Worm (Caenorhabditis elegans): ENCODE data around the gene ptp-1.

The ptp-1 gene

DNA sequence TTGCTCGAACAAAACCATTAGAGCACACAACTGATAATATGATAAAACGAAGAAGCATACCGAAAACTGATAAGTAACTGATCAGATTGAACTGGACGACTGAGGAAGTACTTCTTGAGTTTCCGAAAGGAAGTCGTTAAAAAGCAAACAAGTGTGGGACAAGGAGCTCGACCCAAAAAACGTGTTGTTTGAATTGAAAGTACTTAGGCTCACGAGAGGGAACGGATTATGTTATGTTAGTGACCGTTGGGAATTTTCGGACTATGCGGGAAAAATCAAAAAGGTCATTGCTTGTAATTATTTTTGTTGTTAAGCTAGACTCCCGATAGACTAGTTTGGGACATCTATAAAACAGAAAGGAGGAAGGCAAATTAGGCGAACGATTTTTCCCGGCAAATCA is 8.9 kb upstream of the ptp-1 start, which contains the start of gene C48D5.3:
TSS of gene C48D5.3 (minus strand) at position 101 of the 400 bp plus-strand sequence.
- TF ChIP-seq unc-62 (GFP tag; optimal IDR thresholded peaks at IDR 0.05): no peak

ce11 chrIII:3583341-3583740 is 7.2 kb upstream of the ptp-1 start:
- TF ChIP-seq unc-62 (GFP tag; optimal IDR thresholded peaks at IDR 0.05): no peak

DNA sequence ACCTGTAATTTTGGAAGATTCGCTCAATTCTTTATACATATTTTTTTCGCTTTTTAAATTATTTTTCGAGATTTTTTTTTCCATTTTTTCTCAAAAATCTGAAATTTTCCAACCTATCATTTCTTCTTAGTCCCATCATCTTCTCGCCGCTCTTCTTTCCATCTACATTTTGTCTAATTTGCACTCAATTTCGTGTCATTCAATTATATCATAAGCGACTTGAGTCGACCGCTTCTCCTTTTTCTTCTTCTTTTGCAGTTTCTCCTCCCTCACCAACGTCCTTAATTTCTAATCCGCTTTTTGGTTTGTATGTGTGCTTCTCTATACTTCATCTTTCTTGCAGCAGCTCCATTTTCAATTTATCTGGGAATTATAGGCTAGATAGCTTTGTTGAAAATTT is 2.3 kb upstream of the ptp-1 start:
- TF ChIP-seq unc-62 (GFP tag; optimal IDR thresholded peaks at IDR 0.05): no peak

ce11 chrIII:3594681-3595080 is 4.2 kb downstream of the ptp-1 start:
- no peak for TF ChIP-seq unc-62 (GFP tag; optimal IDR thresholded peaks at IDR 0.05)

DNA sequence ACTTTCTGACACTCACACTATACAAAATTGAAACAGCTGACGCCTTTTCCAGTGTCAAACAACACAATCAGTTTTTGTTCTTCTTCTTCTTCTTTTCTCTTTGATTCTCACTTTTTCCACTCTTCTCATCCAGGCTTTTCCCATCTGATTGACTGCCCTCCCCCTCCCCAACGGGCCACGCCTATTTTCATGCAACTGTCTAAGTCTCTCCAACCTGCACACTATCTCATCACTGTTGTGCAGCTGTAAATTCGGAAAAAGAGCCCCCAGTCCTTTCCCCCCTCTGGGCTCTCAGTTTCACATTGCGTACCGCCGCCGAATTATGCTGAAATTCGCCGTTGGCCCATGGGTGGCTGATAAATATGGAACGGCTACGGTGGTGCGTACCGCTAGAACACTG is 10.7 kb downstream of the ptp-1 start:
- TF ChIP-seq unc-62 (GFP tag; optimal IDR thresholded peaks at IDR 0.05): no peak

ce11 chrIII:3605681-3606080 is 15.2 kb downstream of the ptp-1 start:
- no peak for TF ChIP-seq unc-62 (GFP tag; optimal IDR thresholded peaks at IDR 0.05)

DNA sequence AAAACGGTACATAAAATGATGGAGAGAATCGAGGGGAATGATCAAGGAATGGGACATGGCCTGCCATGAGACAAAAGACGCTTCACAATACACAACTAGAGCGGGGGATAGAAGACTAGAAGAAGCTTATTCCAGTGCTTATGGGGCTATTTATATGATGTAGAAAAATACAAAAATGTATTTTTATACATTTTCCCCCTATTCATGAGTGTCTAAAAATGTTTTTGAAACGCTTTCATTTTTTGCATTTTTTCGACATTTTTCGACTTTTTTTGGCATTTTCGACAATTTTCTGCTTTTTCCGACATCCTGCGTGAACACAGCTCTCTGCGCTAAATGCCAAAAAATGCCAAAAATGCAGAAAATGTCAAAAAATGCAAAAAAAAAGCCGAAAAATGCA is 21.9 kb downstream of the ptp-1 start:
- no peak for TF ChIP-seq unc-62 (GFP tag; optimal IDR thresholded peaks at IDR 0.05)

- TF ChIP-seq unc-62 (GFP tag; optimal IDR thresholded peaks at IDR 0.05): no peak
Observed at ce11 chrIII:3612882-3613479, 22.5 kb downstream of the ptp-1 start.

ce11 chrIII:3619621-3620261 is 29.2 kb downstream of the ptp-1 start:
- no peak for TF ChIP-seq unc-62 (GFP tag; optimal IDR thresholded peaks at IDR 0.05)

ce11 chrIII:3620652-3621051 is 30.1 kb downstream of the ptp-1 start:
- no peak for TF ChIP-seq unc-62 (GFP tag; optimal IDR thresholded peaks at IDR 0.05)

DNA sequence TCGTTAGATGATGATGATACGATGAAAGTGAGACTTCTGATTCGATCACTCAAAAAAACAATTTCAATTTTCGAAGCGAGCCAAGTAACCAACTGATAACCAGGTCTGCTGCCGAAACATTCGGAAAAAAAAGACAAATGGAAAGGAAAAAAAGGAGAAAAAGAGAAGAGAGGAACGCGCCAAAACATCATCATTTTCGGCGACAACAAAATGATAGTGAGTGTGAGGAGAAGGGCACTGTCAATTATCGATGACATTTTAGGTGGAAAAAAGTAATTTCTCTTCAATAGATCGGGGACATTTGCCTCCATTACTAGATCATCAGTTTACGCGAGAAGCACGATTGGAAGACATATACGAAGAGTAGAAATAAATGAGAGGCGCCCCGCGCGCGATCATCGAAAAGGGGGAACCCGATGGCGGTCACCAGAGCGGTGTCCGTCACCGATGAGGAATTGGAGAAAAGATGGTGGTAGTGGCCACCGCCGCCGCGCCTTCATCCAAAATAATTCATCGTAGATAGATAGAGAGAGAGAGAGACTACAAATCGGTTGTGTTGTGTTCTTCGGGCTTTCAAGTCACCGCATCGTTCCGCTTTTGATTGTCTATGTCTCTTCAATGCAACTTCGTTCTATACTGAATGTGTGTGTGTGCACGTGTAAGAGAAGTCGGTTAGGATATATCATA is 30.8 kb downstream of the ptp-1 start:
- TF ChIP-seq unc-62 (GFP tag; optimal IDR thresholded peaks at IDR 0.05): no peak

- no peak for TF ChIP-seq unc-62 (GFP tag; optimal IDR thresholded peaks at IDR 0.05)
Observed at ce11 chrIII:3623772-3624171, 33.2 kb downstream of the ptp-1 start.

- no peak for TF ChIP-seq unc-62 (GFP tag; optimal IDR thresholded peaks at IDR 0.05)
Observed at ce11 chrIII:3627042-3627441, 36.5 kb downstream of the ptp-1 start, which contains the start of gene sel-8. TSS of gene sel-8 (minus strand) at chrIII:3627142.

DNA sequence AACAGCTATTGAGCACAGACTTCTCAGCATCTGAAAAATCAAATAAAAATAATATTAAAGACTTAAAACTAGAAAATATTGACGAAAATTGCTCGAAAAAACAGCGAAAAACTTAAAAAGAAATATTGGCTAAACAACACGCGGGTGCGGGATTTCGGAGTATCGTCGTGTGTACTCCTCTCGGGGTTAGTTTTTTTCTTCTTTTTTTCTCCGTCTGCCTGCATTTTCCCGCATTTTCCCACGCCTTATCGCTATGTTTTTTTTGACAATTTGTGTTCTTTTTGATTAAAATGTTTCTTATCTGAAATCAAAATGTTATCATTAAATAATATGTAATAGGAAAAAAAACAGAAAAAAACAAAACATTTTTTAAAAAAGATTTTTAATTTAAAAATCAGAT is 39.8 kb downstream of the ptp-1 start, which contains the start of gene mrps-31:
TSS of gene mrps-31 (minus strand) at position 36 of the 400 bp plus-strand sequence.
- TF ChIP-seq unc-62 (GFP tag; optimal IDR thresholded peaks at IDR 0.05): no peak

DNA sequence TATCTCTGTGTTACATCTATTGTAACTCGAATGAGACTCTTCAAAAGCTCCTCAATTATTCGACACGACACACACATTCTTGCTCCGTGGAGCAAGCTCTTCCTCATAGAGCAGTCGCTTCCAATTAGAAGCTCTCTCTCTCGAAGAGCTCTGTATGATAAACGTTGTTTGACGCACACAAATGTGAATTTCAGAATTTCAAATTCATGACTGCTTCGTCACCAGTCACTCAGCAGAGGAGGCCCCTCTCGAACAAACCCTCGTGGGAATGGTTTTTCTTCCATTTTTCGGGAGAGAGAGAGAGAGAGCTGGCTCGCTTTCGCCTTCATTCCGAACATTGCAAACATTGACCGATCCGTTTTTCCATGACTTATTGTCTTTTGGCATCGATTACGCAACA is 41.9 kb downstream of the ptp-1 start:
- no peak for TF ChIP-seq unc-62 (GFP tag; optimal IDR thresholded peaks at IDR 0.05)

- TF ChIP-seq unc-62 (GFP tag; optimal IDR thresholded peaks at IDR 0.05): no peak
Observed at ce11 chrIII:3634158-3634557, 43.6 kb downstream of the ptp-1 start.

ce11 chrIII:3634873-3635272 is 44.4 kb downstream of the ptp-1 start:
- TF ChIP-seq unc-62 (GFP tag; optimal IDR thresholded peaks at IDR 0.05): no peak

Measured in whole organism, dauer.